Worm (Caenorhabditis elegans) whole organism, L1 larva: ENCODE results near the gene gon-4.

ENCODE experiments used
- C04F5.9 ChIP-seq: sonication (generic microtip); optimal IDR thresholded peaks from 2 replicates; lab custom pipeline; 2016; ENCODE audit warnings: missing genetic modification characterization, missing compliant biosample characterization
- C16A3.4 ChIP-seq: fragments of 150-350 bp; optimal IDR thresholded peaks from 2 replicates; lab custom pipeline; 2014; ENCODE audit warnings: missing biosample characterization, missing genetic modification characterization
- C34B4.2 ChIP-seq: sonication (generic microtip); optimal IDR thresholded peaks from 2 replicates; lab custom pipeline; 2017; ENCODE audit warnings: mild to moderate bottlenecking, missing genetic modification characterization, missing compliant biosample characterization
- Y116A8C.19 ChIP-seq: sonication (generic microtip); optimal IDR thresholded peaks from 2 replicates; lab custom pipeline; 2016; ENCODE audit warnings: missing compliant biosample characterization, missing genetic modification characterization, borderline replicate concordance
- aha-1 ChIP-seq: fragments of 150-350 bp; optimal IDR thresholded peaks from 2 replicates; lab custom pipeline; 2014; ENCODE audit warnings: missing biosample characterization, missing genetic modification characterization
- alr-1 ChIP-seq: fragments of 200-800 bp; sonication (Bioruptor generic); optimal IDR thresholded peaks from 2 replicates; lab custom pipeline; 2018; ENCODE audit warnings: borderline replicate concordance, mild to moderate bottlenecking, missing genetic modification characterization, missing compliant biosample characterization
- aly-2 ChIP-seq: fragments of 150-350 bp; optimal IDR thresholded peaks from 2 replicates; lab custom pipeline; 2014; ENCODE audit warnings: missing biosample characterization, missing genetic modification characterization
- ama-1 ChIP-seq: fragments of 150-350 bp; optimal IDR thresholded peaks from 2 replicates; lab custom pipeline; 2014
- ceh-63 ChIP-seq: fragments of 200-800 bp; sonication (Bioruptor generic); optimal IDR thresholded peaks from 2 replicates; lab custom pipeline; 2018; ENCODE audit warnings: mild to moderate bottlenecking, missing genetic modification characterization, missing compliant biosample characterization
- ceh-8 ChIP-seq: fragments of 200-800 bp; sonication (Bioruptor generic); optimal IDR thresholded peaks from 2 replicates; lab custom pipeline; 2018; ENCODE audit warnings: mild to moderate bottlenecking, missing genetic modification characterization, moderate library complexity, missing compliant biosample characterization
- ceh-82 ChIP-seq, 3 experiments: fragments of 150-350 bp in 1 of 3; sonication (generic microtip) in 2 of 3; optimal IDR thresholded peaks; 2 replicates each; lab custom pipeline; 2014 to 2017; ENCODE audit warnings: missing biosample characterization in 3 of 3, missing genetic modification characterization in 3 of 3
- dpl-1 ChIP-seq, 3 experiments: fragments of 150-350 bp in 2 of 3; sonication (generic microtip) in 1 of 3; optimal IDR thresholded peaks; 2 replicates each; lab custom pipeline; 2014 to 2017; ENCODE audit warnings: missing biosample characterization in 3 of 3, missing genetic modification characterization in 3 of 3, missing genetic modification reagents in 3 of 3
- dsc-1 ChIP-seq: sonication (generic microtip); optimal IDR thresholded peaks from 2 replicates; lab custom pipeline; 2016; ENCODE audit warnings: mild to moderate bottlenecking, missing genetic modification characterization, missing compliant biosample characterization
- egl-13 ChIP-seq: sonication (generic microtip); optimal IDR thresholded peaks from 2 replicates; lab custom pipeline; 2016; ENCODE audit warnings: missing genotype, missing genetic modification reagents, missing genetic modification characterization, missing compliant biosample characterization
- ets-5 ChIP-seq: fragments of 200-800 bp; sonication (Bioruptor generic); IDR thresholded peaks from 2 replicates; pipeline ENCODE4 v1.3.6; 2022; ENCODE audit warnings: missing genetic modification characterization, missing compliant biosample characterization
- fkh-4 ChIP-seq: sonication (generic microtip); optimal IDR thresholded peaks from 2 replicates; lab custom pipeline; 2016; ENCODE audit warnings: missing compliant biosample characterization, missing genetic modification characterization, borderline replicate concordance
- fkh-8 ChIP-seq: sonication (generic microtip); optimal IDR thresholded peaks from 2 replicates; lab custom pipeline; 2016; ENCODE audit warnings: mild to moderate bottlenecking, missing genetic modification characterization, missing compliant biosample characterization
- grh-1 ChIP-seq: fragments of 200-800 bp; sonication (Bioruptor generic); IDR thresholded peaks from 2 replicates; pipeline ENCODE4 v1.3.6; 2022; ENCODE audit warnings: missing genetic modification reagents, missing genetic modification characterization, missing compliant biosample characterization
- hlh-4 ChIP-seq: sonication (generic microtip); optimal IDR thresholded peaks from 2 replicates; lab custom pipeline; 2016; ENCODE audit warnings: mild to moderate bottlenecking, missing genetic modification characterization, missing compliant biosample characterization
- hpl-2 ChIP-seq: fragments of 150-350 bp; optimal IDR thresholded peaks from 2 replicates; lab custom pipeline; 2014; ENCODE audit warnings: missing biosample characterization, missing genetic modification reagents, missing genetic modification characterization
- irx-1 ChIP-seq: sonication (generic microtip); optimal IDR thresholded peaks from 2 replicates; lab custom pipeline; 2016; ENCODE audit warnings: missing genetic modification characterization, missing compliant biosample characterization
- jun-1 ChIP-seq: fragments of 150-350 bp; optimal IDR thresholded peaks from 2 replicates; lab custom pipeline; 2014; ENCODE audit warnings: missing biosample characterization, missing genetic modification reagents, missing genetic modification characterization
- lin-14 ChIP-seq: fragments of 200-800 bp; sonication (Bioruptor generic); optimal IDR thresholded peaks from 2 replicates; lab custom pipeline; 2018; ENCODE audit warnings: mild to moderate bottlenecking, missing genetic modification characterization, moderate library complexity, missing compliant biosample characterization
- lin-15B ChIP-seq: fragments of 150-350 bp; sonication (generic microtip); optimal IDR thresholded peaks from 3 replicates; lab custom pipeline; 2014; ENCODE audit warnings: missing biosample characterization, missing genetic modification characterization
- lin-39 ChIP-seq: fragments of 150-350 bp; optimal IDR thresholded peaks from 2 replicates; lab custom pipeline; 2014; ENCODE audit warnings: missing biosample characterization, missing genetic modification reagents, missing genetic modification characterization
- lsy-2 ChIP-seq, 2 experiments: fragments of 150-350 bp; optimal IDR thresholded peaks; 2 replicates each; lab custom pipeline; 2014; ENCODE audit warnings: missing biosample characterization in 2 of 2, missing genetic modification characterization in 2 of 2
- mab-9 ChIP-seq: fragments of 200-800 bp; sonication (Bioruptor generic); IDR thresholded peaks from 2 replicates; pipeline ENCODE4 v1.3.6; 2022; ENCODE audit warnings: missing genetic modification reagents, missing genetic modification characterization, missing compliant biosample characterization
- mdl-1 ChIP-seq, 2 experiments: fragments of 150-350 bp; optimal IDR thresholded peaks; 2 replicates each; lab custom pipeline; 2014 to 2017; ENCODE audit warnings: missing biosample characterization in 2 of 2, missing genetic modification characterization in 2 of 2, inconsistent platforms in 1 of 2
- mep-1 ChIP-seq: fragments of 150-350 bp; optimal IDR thresholded peaks from 2 replicates; lab custom pipeline; 2014; ENCODE audit warnings: missing biosample characterization, missing genetic modification characterization
- nhr-19 ChIP-seq: fragments of 200-800 bp; sonication (Bioruptor generic); conservative IDR thresholded peaks from 2 replicates; pipeline ENCODE4 v1.3.6; 2022; ENCODE audit warnings: missing genetic modification characterization, missing compliant biosample characterization
- nhr-20 ChIP-seq: sonication (generic microtip); optimal IDR thresholded peaks from 2 replicates; lab custom pipeline; 2016; ENCODE audit warnings: mild to moderate bottlenecking, missing genetic modification characterization, missing compliant biosample characterization
- nhr-28 ChIP-seq: fragments of 150-350 bp; optimal IDR thresholded peaks from 2 replicates; lab custom pipeline; 2014; ENCODE audit warnings: missing biosample characterization, missing genetic modification characterization
- nhr-47 ChIP-seq: sonication (generic microtip); optimal IDR thresholded peaks from 2 replicates; lab custom pipeline; 2016; ENCODE audit warnings: mild to moderate bottlenecking, missing genetic modification characterization, moderate library complexity, missing compliant biosample characterization
- nhr-76 ChIP-seq: sonication (generic microtip); optimal IDR thresholded peaks from 2 replicates; lab custom pipeline; 2017; ENCODE audit warnings: missing biosample characterization, missing genetic modification characterization
- nhr-77 ChIP-seq: fragments of 150-350 bp; optimal IDR thresholded peaks from 2 replicates; lab custom pipeline; 2014; ENCODE audit warnings: missing biosample characterization, missing genetic modification characterization
- nhr-85 ChIP-seq: sonication (generic microtip); peaks from one replicate; lab custom pipeline; 2016; ENCODE audit warnings: missing genetic modification characterization, inconsistent platforms, missing compliant biosample characterization
- nhr-90 ChIP-seq: sonication (generic microtip); optimal IDR thresholded peaks from 2 replicates; lab custom pipeline; 2016; ENCODE audit warnings: mild to moderate bottlenecking, missing genetic modification characterization, missing compliant biosample characterization; ENCODE audit not compliant: poor library complexity
- pag-3 ChIP-seq: sonication (generic microtip); optimal IDR thresholded peaks from 2 replicates; lab custom pipeline; 2017; ENCODE audit warnings: missing genetic modification characterization, mild to moderate bottlenecking, missing compliant biosample characterization, antibody characterized with exemption, borderline replicate concordance; ENCODE audit not compliant: insufficient read depth
- pax-3 ChIP-seq: fragments of 200-800 bp; sonication (Bioruptor generic); optimal IDR thresholded peaks from 2 replicates; lab custom pipeline; 2018; ENCODE audit warnings: mild to moderate bottlenecking, missing genetic modification characterization, moderate library complexity, missing compliant biosample characterization
- snu-23 ChIP-seq: sonication (generic microtip); optimal IDR thresholded peaks from 2 replicates; lab custom pipeline; 2016; ENCODE audit warnings: missing genetic modification characterization, missing compliant biosample characterization
- sox-4 ChIP-seq: sonication (generic microtip); optimal IDR thresholded peaks from 2 replicates; lab custom pipeline; 2016; ENCODE audit warnings: missing genetic modification characterization, missing compliant biosample characterization
- sup-37 ChIP-seq: fragments of 200-800 bp; sonication (Bioruptor generic); optimal IDR thresholded peaks from 2 replicates; lab custom pipeline; 2018; ENCODE audit warnings: mild to moderate bottlenecking, missing genetic modification characterization, missing compliant biosample characterization
- swsn-7 ChIP-seq: sonication (generic microtip); optimal IDR thresholded peaks from 2 replicates; lab custom pipeline; 2016; ENCODE audit warnings: missing genetic modification characterization, missing compliant biosample characterization
- tbx-2 ChIP-seq: sonication (generic microtip); optimal IDR thresholded peaks from 2 replicates; lab custom pipeline; 2016; ENCODE audit warnings: missing genetic modification characterization, missing compliant biosample characterization
- tlp-1 ChIP-seq: fragments of 150-350 bp; optimal IDR thresholded peaks from 2 replicates; lab custom pipeline; 2014; ENCODE audit warnings: missing biosample characterization, missing genetic modification characterization
- unc-130 ChIP-seq: fragments of 150-350 bp; optimal IDR thresholded peaks from 2 replicates; lab custom pipeline; 2017; ENCODE audit warnings: missing biosample characterization, missing genetic modification characterization, inconsistent platforms
- unc-30 ChIP-seq: sonication (generic microtip); optimal IDR thresholded peaks from 2 replicates; lab custom pipeline; 2017; ENCODE audit warnings: missing biosample characterization, missing genetic modification characterization
- vab-15 ChIP-seq: sonication (generic microtip); optimal IDR thresholded peaks from 2 replicates; lab custom pipeline; 2017; ENCODE audit warnings: missing genotype, mild to moderate bottlenecking, missing genetic modification characterization, missing compliant biosample characterization
- xbp-1 ChIP-seq: sonication (generic microtip); optimal IDR thresholded peaks from 2 replicates; lab custom pipeline; 2016; ENCODE audit warnings: missing genetic modification characterization, missing compliant biosample characterization
- zag-1 ChIP-seq: fragments of 150-350 bp; optimal IDR thresholded peaks from 2 replicates; lab custom pipeline; 2014; ENCODE audit warnings: missing biosample characterization, missing genetic modification characterization
- zip-4 ChIP-seq: fragments of 200-800 bp; sonication (Bioruptor generic); optimal IDR thresholded peaks from 2 replicates; lab custom pipeline; 2018; ENCODE audit warnings: mild to moderate bottlenecking, missing genetic modification characterization, moderate library complexity, missing compliant biosample characterization
- ztf-11 ChIP-seq, 2 experiments: sonication (generic microtip); optimal IDR thresholded peaks; 2 replicates each; lab custom pipeline; 2016 to 2017; ENCODE audit warnings: missing genetic modification characterization in 2 of 2, missing biosample characterization in 1 of 2, missing compliant biosample characterization in 1 of 2

Gene gon-4

ce11 chrIV:10176252-10176730 lies 21.3 kb upstream of the gon-4 start, which contains the start of gene rack-1:
TSS of gene rack-1 (plus strand) at chrIV:10176680.
- peak; percentile 60 for TF ChIP-seq C16A3.4
- no peak for TF ChIP-seq aly-2
- TF ChIP-seq swsn-7 (tag; lab: Kevin White, UChicago), result peak; percentile 50
- TF ChIP-seq lsy-2 (tag; optimal IDR thresholded peaks at IDR 0.05; lab: Kevin White, UChicago), result peak; percentile 67 to 84
- no peak for TF ChIP-seq zip-4 (GFP tag; lab: Kevin White, UChicago)
- peak; percentile 31 for TF ChIP-seq lin-15B
- peak; percentile 47 for TF ChIP-seq tbx-2 (tag; lab: Kevin White, UChicago)
- TF ChIP-seq ceh-82 (tag; optimal IDR thresholded peaks at IDR 0.05; lab: Kevin White, UChicago), result peak in 2 of 3 experiments; percentile 32 to 75
- TF ChIP-seq mab-9, result no peak
- peak; percentile 21 for TF ChIP-seq nhr-77 (tag; lab: Kevin White, UChicago)
- TF ChIP-seq C34B4.2 (tag; lab: Kevin White, UChicago), result no peak
- no peak for TF ChIP-seq sup-37
- no peak for TF ChIP-seq vab-15 (tag; lab: Kevin White, UChicago)
- TF ChIP-seq lin-14, result peak; percentile 71
- TF ChIP-seq aha-1 (tag; lab: Kevin White, UChicago), result no peak
- TF ChIP-seq ztf-11 (tag; optimal IDR thresholded peaks at IDR 0.05; lab: Kevin White, UChicago), result no peak
- no peak for TF ChIP-seq ceh-63 (GFP tag; lab: Kevin White, UChicago)
- no peak for TF ChIP-seq pax-3
- no peak for TF ChIP-seq Y116A8C.19 (tag; lab: Kevin White, UChicago)
- peak in 1 of 2 experiments; percentile 38 for TF ChIP-seq mdl-1 (tag; optimal IDR thresholded peaks at IDR 0.05; lab: Kevin White, UChicago)
- peak; percentile 59 for TF ChIP-seq nhr-47 (tag; lab: Kevin White, UChicago)
- peak; percentile 58 for TF ChIP-seq fkh-8
- TF ChIP-seq fkh-4 (tag; lab: Kevin White, UChicago), result no peak
- peak; percentile 31 for TF ChIP-seq nhr-90 (tag; lab: Kevin White, UChicago)
- peak; percentile 58 for TF ChIP-seq unc-130 (tag; lab: Kevin White, UChicago)
- no peak for TF ChIP-seq C04F5.9 (tag; lab: Kevin White, UChicago)
- no peak for TF ChIP-seq nhr-76 (tag; lab: Kevin White, UChicago)
- no peak for TF ChIP-seq zag-1 (tag; lab: Kevin White, UChicago)
- peak; percentile 48 to 71 (median 52) for TF ChIP-seq dpl-1 (GFP tag; optimal IDR thresholded peaks at IDR 0.05; lab: Kevin White, UChicago)
- no peak for TF ChIP-seq egl-13
- peak; percentile 41 for TF ChIP-seq jun-1
- TF ChIP-seq xbp-1, result peak; percentile 59
- TF ChIP-seq dsc-1, result peak; percentile 35
- TF ChIP-seq ama-1 (lab: Kevin White, UChicago), result no peak
- TF ChIP-seq sox-4 (tag; lab: Kevin White, UChicago), result no peak
- TF ChIP-seq hpl-2 (GFP tag; lab: Kevin White, UChicago), result no peak
- no peak for TF ChIP-seq tlp-1
- no peak for TF ChIP-seq pag-3 (tag; lab: Kevin White, UChicago)
- no peak for TF ChIP-seq lin-39 (tag; lab: Kevin White, UChicago)
- peak; percentile 76 for TF ChIP-seq nhr-85 (tag; lab: Kevin White, UChicago)
- no peak for TF ChIP-seq nhr-28
- TF ChIP-seq alr-1, result no peak
- TF ChIP-seq snu-23 (GFP tag; lab: Kevin White, UChicago), result peak; percentile 68
- peak; percentile 17 for TF ChIP-seq irx-1 (tag; lab: Kevin White, UChicago)
- TF ChIP-seq ceh-8 (GFP tag; lab: Kevin White, UChicago), result no peak
- no peak for TF ChIP-seq unc-30 (tag; lab: Kevin White, UChicago)
- TF ChIP-seq mep-1 (tag; lab: Kevin White, UChicago), result peak; percentile 64
- TF ChIP-seq nhr-20 (tag; lab: Kevin White, UChicago), result peak; percentile 65
- no peak for TF ChIP-seq grh-1 (GFP tag; lab: Robert Waterston, UW)
- no peak for TF ChIP-seq ets-5 (GFP tag; lab: Robert Waterston, UW)
- TF ChIP-seq nhr-19, result peak; percentile 29; the same call in 1 of the 2 replicates
- TF ChIP-seq hlh-4 (tag; lab: Kevin White, UChicago), result no peak
